Fruit fly (Drosophila melanogaster) whole organism, wandering third instar larva: Measurements from ENCODE around the gene CG32988.

ENCODE experiments used
- CG9705 ChIP-seq: fragments of 200-800 bp; sonication (Bioruptor generic); optimal IDR thresholded peaks from 2 replicates; lab custom pipeline; 2018; ENCODE audit warnings: missing biosample characterization, mild to moderate bottlenecking, missing genetic modification characterization
- CrebA ChIP-seq: fragments of 200-800 bp; sonication (Bioruptor generic); optimal IDR thresholded peaks from 2 replicates; lab custom pipeline; 2016; ENCODE audit warnings: missing biosample characterization, mild to moderate bottlenecking, missing genetic modification characterization, borderline replicate concordance
- lola ChIP-seq: fragments of >200 bp; optimal IDR thresholded peaks from 2 replicates; lab custom pipeline; 2017; ENCODE audit warnings: missing biosample characterization, missing genetic modification characterization
- pan ChIP-seq: fragments of >200 bp; optimal IDR thresholded peaks from 2 replicates; lab custom pipeline; 2017

- TF ChIP-seq pan (lab: Kevin White, UChicago) (no peak), CG9705 (GFP tag; lab: Kevin White, UChicago) (no peak), CrebA (GFP tag; lab: Kevin White, UChicago) (no peak), lola (GFP tag; lab: Kevin White, UChicago) (no peak)
Measured at dm6 chr2L:8875835-8876234, 11.2 kb downstream of the CG32988 start.
